Fruit fly (Drosophila melanogaster) whole organism, embryonic: ENCODE data around the gene Unc50.

Source experiments
- BEAF-32 ChIP-seq: fragments of 200-800 bp; sonication (Bioruptor generic); optimal IDR thresholded peaks from 3 replicates; lab custom pipeline; 2017; ENCODE audit warnings: missing biosample characterization, missing genetic modification characterization, mild to moderate bottlenecking, moderate library complexity, missing genetic modification reagents
- Bgb ChIP-seq: fragments of 200-800 bp; sonication (Bioruptor generic); IDR thresholded peaks from 2 replicates; pipeline ENCODE4 v1.3.6; 2022; ENCODE audit warnings: missing biosample characterization, missing genetic modification characterization; ENCODE audit not compliant: partially characterized antibody
- CG10543 ChIP-seq: fragments of 200-800 bp; sonication (Bioruptor generic); optimal IDR thresholded peaks from 3 replicates; lab custom pipeline; 2017; ENCODE audit warnings: missing biosample characterization, mild to moderate bottlenecking, missing genetic modification characterization, moderate library complexity
- CG10959 ChIP-seq: fragments of 200-800 bp; sonication (Bioruptor generic); IDR thresholded peaks from 2 replicates; pipeline ENCODE4 v1.3.6; 2022; ENCODE audit warnings: missing biosample characterization, missing genetic modification characterization
- CG11504 ChIP-seq: fragments of 200-800 bp; sonication (Bioruptor generic); optimal IDR thresholded peaks from 3 replicates; lab custom pipeline; 2019; ENCODE audit warnings: missing biosample characterization, mild to moderate bottlenecking, missing genetic modification characterization, moderate library complexity
- CG11560 ChIP-seq: fragments of 200-800 bp; sonication (Bioruptor generic); IDR thresholded peaks from 3 replicates; pipeline ENCODE4 v1.3.6; 2022; ENCODE audit warnings: missing biosample characterization, missing genetic modification characterization
- CG13287 ChIP-seq: fragments of 200-800 bp; sonication (Bioruptor generic); IDR thresholded peaks from 2 replicates; pipeline ENCODE4 v1.3.6; 2022; ENCODE audit warnings: missing biosample characterization, missing genetic modification characterization; ENCODE audit not compliant: partially characterized antibody
- CG13624 ChIP-seq: fragments of 200-800 bp; sonication (Bioruptor generic); optimal IDR thresholded peaks from 2 replicates; lab custom pipeline; 2016; ENCODE audit warnings: missing biosample characterization, missing genetic modification characterization
- CG14014 ChIP-seq: fragments of 200-800 bp; sonication (Bioruptor generic); IDR thresholded peaks from 2 replicates; pipeline ENCODE4 v1.3.6; 2022; ENCODE audit warnings: missing biosample characterization, missing genetic modification characterization
- CG14710 ChIP-seq: fragments of 200-800 bp; sonication (Bioruptor generic); optimal IDR thresholded peaks from 3 replicates; lab custom pipeline; 2019; ENCODE audit warnings: missing biosample characterization, mild to moderate bottlenecking, missing genetic modification characterization, moderate library complexity
- CG15011 ChIP-seq: fragments of 200-800 bp; sonication (Bioruptor generic); optimal IDR thresholded peaks from 3 replicates; lab custom pipeline; 2018; ENCODE audit warnings: missing biosample characterization, mild to moderate bottlenecking, missing genetic modification characterization
- CG1602 ChIP-seq: fragments of 200-800 bp; sonication (Bioruptor generic); optimal IDR thresholded peaks from 3 replicates; lab custom pipeline; 2016; ENCODE audit warnings: missing biosample characterization, missing genetic modification characterization
- CG17612 ChIP-seq: fragments of 200-800 bp; sonication (Bioruptor generic); IDR thresholded peaks from 2 replicates; pipeline ENCODE4 v1.3.6; 2022; ENCODE audit warnings: missing biosample characterization, missing genetic modification characterization
- CG1792 ChIP-seq: fragments of 200-800 bp; sonication (Bioruptor generic); optimal IDR thresholded peaks from 2 replicates; lab custom pipeline; 2016; ENCODE audit warnings: missing biosample characterization, missing genetic modification characterization
- CG33557 ChIP-seq: fragments of 200-800 bp; sonication (Bioruptor generic); optimal IDR thresholded peaks from 2 replicates; lab custom pipeline; 2019; ENCODE audit warnings: missing biosample characterization, mild to moderate bottlenecking, missing genetic modification characterization, moderate library complexity
- CG5180 ChIP-seq: fragments of 200-800 bp; sonication (Bioruptor generic); optimal IDR thresholded peaks from 3 replicates; lab custom pipeline; 2017; ENCODE audit warnings: missing biosample characterization, missing genetic modification characterization, mild to moderate bottlenecking, moderate library complexity, missing genetic modification reagents
- CG5245 ChIP-seq: fragments of 200-800 bp; sonication (Bioruptor generic); optimal IDR thresholded peaks from 3 replicates; lab custom pipeline; 2016; ENCODE audit warnings: missing biosample characterization, missing genetic modification characterization
- CG7928 ChIP-seq: fragments of 200-800 bp; sonication (Bioruptor generic); optimal IDR thresholded peaks from 2 replicates; lab custom pipeline; 2017; ENCODE audit warnings: missing biosample characterization, mild to moderate bottlenecking, missing genetic modification characterization
- CG7987 ChIP-seq: fragments of 200-800 bp; sonication (Bioruptor generic); optimal IDR thresholded peaks from 2 replicates; lab custom pipeline; 2018; ENCODE audit warnings: missing biosample characterization, mild to moderate bottlenecking, missing genetic modification characterization, moderate library complexity
- CG8765 ChIP-seq: fragments of 200-800 bp; sonication (Bioruptor generic); IDR thresholded peaks from 2 replicates; pipeline ENCODE4 v1.3.6; 2022; ENCODE audit warnings: missing biosample characterization, missing genetic modification characterization
- CG9817 ChIP-seq: fragments of 200-800 bp; sonication (Bioruptor generic); optimal IDR thresholded peaks from 2 replicates; lab custom pipeline; 2018; ENCODE audit warnings: missing biosample characterization, mild to moderate bottlenecking, missing genetic modification characterization, moderate library complexity
- CG9876 ChIP-seq: fragments of 200-800 bp; sonication (Bioruptor generic); optimal IDR thresholded peaks from 2 replicates; lab custom pipeline; 2016; ENCODE audit warnings: missing biosample characterization, missing genetic modification characterization
- Dbx ChIP-seq: fragments of 200-800 bp; sonication (Bioruptor generic); IDR thresholded peaks from 3 replicates; pipeline ENCODE4 v1.3.6; 2022; ENCODE audit warnings: missing biosample characterization, missing genetic modification characterization
- Doc2 ChIP-seq: fragments of 200-800 bp; sonication (Bioruptor generic); IDR thresholded peaks from 2 replicates; pipeline ENCODE4 v1.3.6; 2022; ENCODE audit warnings: missing biosample characterization, missing genetic modification characterization
- Dp ChIP-seq: fragments of 200-800 bp; sonication (Bioruptor generic); optimal IDR thresholded peaks from 2 replicates; lab custom pipeline; 2018; ENCODE audit warnings: missing biosample characterization, mild to moderate bottlenecking, missing genetic modification characterization, moderate library complexity
- Drgx ChIP-seq: fragments of 200-800 bp; sonication (Bioruptor generic); IDR thresholded peaks from 2 replicates; pipeline ENCODE4 v1.3.6; 2022; ENCODE audit warnings: missing biosample characterization, missing genetic modification characterization
- Elba2 ChIP-seq: fragments of 200-800 bp; sonication (Bioruptor generic); optimal IDR thresholded peaks from 3 replicates; lab custom pipeline; 2016; ENCODE audit warnings: missing biosample characterization, missing genetic modification characterization
- Hand ChIP-seq: fragments of 200-800 bp; sonication (Bioruptor generic); optimal IDR thresholded peaks from 2 replicates; lab custom pipeline; 2017; ENCODE audit warnings: mild to moderate bottlenecking, missing biosample characterization, missing genetic modification reagents, missing genetic modification characterization
- Hmx ChIP-seq: fragments of 200-800 bp; sonication (Bioruptor generic); optimal IDR thresholded peaks from 2 replicates; lab custom pipeline; 2016; ENCODE audit warnings: missing biosample characterization, missing genetic modification characterization
- MTF-1 ChIP-seq: fragments of 200-800 bp; sonication (Bioruptor generic); optimal IDR thresholded peaks from 2 replicates; lab custom pipeline; 2018; ENCODE audit warnings: missing biosample characterization, mild to moderate bottlenecking, missing genetic modification characterization, borderline replicate concordance
- Myb ChIP-seq: fragments of 200-800 bp; sonication (Bioruptor generic); optimal IDR thresholded peaks from 2 replicates; lab custom pipeline; 2016; ENCODE audit warnings: missing biosample characterization, missing genetic modification characterization
- NFAT ChIP-seq: fragments of 200-800 bp; sonication (Bioruptor generic); IDR thresholded peaks from 2 replicates; pipeline ENCODE4 v1.3.6; 2022; ENCODE audit warnings: missing biosample characterization, missing genetic modification characterization
- Optix ChIP-seq: fragments of 200-800 bp; sonication (Bioruptor generic); IDR thresholded peaks from 3 replicates; pipeline ENCODE4 v1.3.6; 2022; ENCODE audit warnings: missing biosample characterization, missing genetic modification characterization
- al ChIP-seq: fragments of 200-800 bp; sonication (Bioruptor generic); IDR thresholded peaks from 2 replicates; pipeline ENCODE4 v1.3.6; 2022; ENCODE audit warnings: missing biosample characterization, missing genetic modification characterization
- bigmax ChIP-seq: fragments of 200-800 bp; sonication (Bioruptor generic); optimal IDR thresholded peaks from 2 replicates; lab custom pipeline; 2018; ENCODE audit warnings: missing biosample characterization, mild to moderate bottlenecking, missing genetic modification characterization
- bowl ChIP-seq: fragments of 200-800 bp; sonication (Bioruptor generic); IDR thresholded peaks from 2 replicates; pipeline ENCODE4 v1.3.6; 2022; ENCODE audit warnings: missing biosample characterization, missing genetic modification characterization
- br ChIP-seq: fragments of >200 bp; optimal IDR thresholded peaks from 2 replicates; lab custom pipeline; 2017
- dmrt11E ChIP-seq: fragments of 200-800 bp; sonication (Bioruptor generic); optimal IDR thresholded peaks from 3 replicates; lab custom pipeline; 2018; ENCODE audit warnings: missing biosample characterization, mild to moderate bottlenecking, missing genetic modification characterization, moderate library complexity
- dmrt99B ChIP-seq: fragments of 200-800 bp; sonication (Bioruptor generic); optimal IDR thresholded peaks from 2 replicates; lab custom pipeline; 2018; ENCODE audit warnings: missing biosample characterization, mild to moderate bottlenecking, missing genetic modification characterization, moderate library complexity
- fru ChIP-seq: fragments of >200 bp; optimal IDR thresholded peaks from 2 replicates; lab custom pipeline; 2017
- lov ChIP-seq, 2 experiments: fragments of 200-800 bp in 1 of 2; fragments of >200 bp in 1 of 2; sonication (Bioruptor generic) in 1 of 2; IDR thresholded peaks in 1 of 2; optimal IDR thresholded peaks in 1 of 2; 2 replicates in 1 of 2; 3 replicates in 1 of 2; pipeline versions ENCODE4 v1.3.6 to Lab custom; 2017 to 2022; ENCODE audit warnings: missing biosample characterization in 1 of 2, missing genetic modification characterization in 1 of 2
- maf-S ChIP-seq: fragments of 200-800 bp; sonication (Bioruptor generic); optimal IDR thresholded peaks from 2 replicates; lab custom pipeline; 2016; ENCODE audit warnings: missing biosample characterization, missing genetic modification characterization
- nau ChIP-seq: fragments of 200-800 bp; sonication (Bioruptor generic); optimal IDR thresholded peaks from 3 replicates; lab custom pipeline; 2017; ENCODE audit warnings: missing biosample characterization, mild to moderate bottlenecking, missing genetic modification characterization, missing genetic modification reagents
- pita ChIP-seq: fragments of 200-800 bp; sonication (Bioruptor generic); optimal IDR thresholded peaks from 2 replicates; lab custom pipeline; 2017; ENCODE audit warnings: missing biosample characterization, mild to moderate bottlenecking, missing genetic modification characterization
- pzg ChIP-seq: fragments of 200-800 bp; sonication (Bioruptor generic); optimal IDR thresholded peaks from 3 replicates; lab custom pipeline; 2018; ENCODE audit warnings: missing biosample characterization, mild to moderate bottlenecking, missing genetic modification characterization, moderate library complexity
- sqz ChIP-seq: fragments of 200-800 bp; sonication (Bioruptor generic); optimal IDR thresholded peaks from 3 replicates; lab custom pipeline; 2018; ENCODE audit warnings: missing biosample characterization, mild to moderate bottlenecking, missing genetic modification characterization
- sr ChIP-seq: fragments of 200-800 bp; sonication (Bioruptor generic); IDR thresholded peaks from 3 replicates; pipeline ENCODE4 v1.3.6; 2022; ENCODE audit warnings: missing biosample characterization, missing genetic modification characterization
- tio ChIP-seq: fragments of 200-800 bp; sonication (Bioruptor generic); optimal IDR thresholded peaks from 2 replicates; lab custom pipeline; 2017; ENCODE audit warnings: missing biosample characterization, missing genetic modification characterization, inconsistent platforms
- wor ChIP-seq: fragments of 200-800 bp; sonication (Bioruptor generic); IDR thresholded peaks from 2 replicates; pipeline ENCODE4 v1.3.6; 2022; ENCODE audit warnings: missing biosample characterization, missing genetic modification characterization

Unc50 gene

DNA sequence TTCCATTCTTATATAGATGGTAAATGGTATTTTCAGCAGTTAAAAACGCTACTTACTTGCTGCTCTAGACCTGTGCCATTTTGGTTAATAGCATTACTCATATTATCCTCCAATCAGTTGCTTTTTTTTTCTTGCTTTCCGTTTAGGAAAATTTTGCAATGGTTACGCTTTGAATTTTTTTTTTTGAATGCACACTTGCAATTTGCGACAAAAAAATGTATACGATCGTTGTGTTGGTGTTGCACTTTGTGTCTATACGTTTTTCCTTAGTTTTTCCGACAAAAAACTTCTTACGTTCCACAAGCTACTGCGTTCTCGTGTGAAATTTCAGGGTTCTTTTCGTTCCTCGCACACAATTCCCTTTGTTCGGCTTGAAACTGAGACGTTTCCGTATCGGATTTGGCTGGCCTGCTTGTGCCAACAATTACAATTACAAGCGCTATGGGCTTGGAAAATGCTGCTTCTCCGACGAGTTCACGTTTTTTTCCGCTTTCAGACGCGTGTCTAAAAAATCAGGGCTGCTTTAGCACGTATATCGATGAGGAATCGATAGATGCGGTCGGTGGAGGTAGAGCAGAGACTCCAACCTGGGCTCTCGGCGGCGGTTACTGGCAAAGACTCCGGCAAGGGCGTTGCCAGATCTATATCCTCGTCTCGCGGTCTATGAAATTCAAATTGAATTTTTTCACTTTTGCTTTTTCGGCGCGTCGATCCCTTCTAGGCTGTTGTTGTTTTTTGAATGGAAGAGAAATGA is 16.3 kb downstream of the Unc50 start (continued):
- TF ChIP-seq CG5180 (GFP tag; lab: Kevin White, UChicago) (no peak), sqz (peak; percentile 87), sr (no peak), br (lab: Kevin White, UChicago) (no peak), Bgb (GFP tag; lab: Robert Waterston, UW) (peak; percentile 97), CG14014 (GFP tag; lab: Robert Waterston, UW) (0 out of 2 replicates have a peak, but pooled peaks have one; percentile 39), CG7928 (GFP tag; lab: Kevin White, UChicago) (peak; percentile 87), nau (GFP tag; lab: Kevin White, UChicago) (no peak), CG7987 (peak; percentile 93), CG11560 (peak; percentile 68), pita (GFP tag; lab: Kevin White, UChicago) (peak; percentile 88), dmrt11E (tag; lab: Kevin White, UChicago) (peak; percentile 37), CG14710 (tag; lab: Kevin White, UChicago) (peak; percentile 80), al (GFP tag; lab: Robert Waterston, UW) (no peak), Doc2 (GFP tag; lab: Robert Waterston, UW) (no peak), MTF-1 (peak; percentile 71), CG9817 (tag; lab: Kevin White, UChicago) (peak; percentile 48), Elba2 (GFP tag; lab: Kevin White, UChicago) (peak; percentile 2), CG9876 (GFP tag; lab: Kevin White, UChicago) (peak; percentile 27), bigmax (GFP tag; lab: Kevin White, UChicago) (peak; percentile 47), CG10959 (GFP tag; lab: Robert Waterston, UW) (peak; percentile 12; the same call in 1 of the 2 replicates), CG13624 (GFP tag; lab: Kevin White, UChicago) (peak; percentile 73), tio (no peak), pzg (GFP tag; lab: Kevin White, UChicago) (peak; percentile 99), wor (no peak), lov (optimal IDR thresholded peaks at IDR 0.05; lab: Kevin White, UChicago) (no peak), lov (GFP tag; IDR thresholded peaks at IDR 0.05; lab: Robert Waterston, UW) (no peak), CG11504 (peak; percentile 66), maf-S (peak; percentile 40), Hand (no peak), bowl (GFP tag; lab: Robert Waterston, UW) (no peak), CG13287 (GFP tag; lab: Robert Waterston, UW) (peak; percentile 88), Hmx (no peak), fru (lab: Kevin White, UChicago) (no peak), CG17612 (GFP tag; lab: Robert Waterston, UW) (no peak), CG15011 (GFP tag; lab: Kevin White, UChicago) (no peak), BEAF-32 (GFP tag; lab: Kevin White, UChicago) (peak; percentile 97), CG10543 (GFP tag; lab: Kevin White, UChicago) (peak; percentile 68), NFAT (peak; percentile 92), Drgx (GFP tag; lab: Robert Waterston, UW) (no peak), dmrt99B (tag; lab: Kevin White, UChicago) (no peak), CG8765 (GFP tag; lab: Robert Waterston, UW) (0 out of 2 replicates have a peak, but pooled peaks have one; percentile 18), Dp (GFP tag; lab: Kevin White, UChicago) (peak; percentile 98), CG1602 (GFP tag; lab: Kevin White, UChicago) (no peak), CG5245 (peak; percentile 43), CG1792 (GFP tag; lab: Kevin White, UChicago) (no peak), Optix (GFP tag; lab: Robert Waterston, UW) (no peak), CG33557 (GFP tag; lab: Kevin White, UChicago) (peak; percentile 51), Myb (peak; percentile 93), Dbx (GFP tag; lab: Robert Waterston, UW) (peak; percentile 80; the same call in 2 of the 3 replicates)
